Worm (Caenorhabditis elegans) whole organism, midembryonic: Measurements from ENCODE around the gene T27C5.12.

Experiments used
- T22C8.4 ChIP-seq: fragments of 200-800 bp; sonication (Bioruptor generic); IDR thresholded peaks from 2 replicates; pipeline ENCODE4 v1.3.6; 2022; ENCODE audit warnings: missing genetic modification characterization, missing compliant biosample characterization
- cog-1 ChIP-seq: sonication (generic microtip); optimal IDR thresholded peaks from 2 replicates; lab custom pipeline; 2016; ENCODE audit warnings: missing genetic modification characterization, missing compliant biosample characterization
- ref-1 ChIP-seq: fragments of 200-800 bp; sonication (Bioruptor generic); conservative IDR thresholded peaks from 2 replicates; pipeline ENCODE4 v1.3.6; 2022; ENCODE audit warnings: missing genetic modification reagents, missing genetic modification characterization, missing compliant biosample characterization
- ztf-23 ChIP-seq: fragments of 200-800 bp; sonication (Bioruptor generic); IDR thresholded peaks from 2 replicates; pipeline ENCODE4 v1.3.6; 2022; ENCODE audit warnings: missing genetic modification reagents, missing genetic modification characterization, missing compliant biosample characterization
- ztf-29 ChIP-seq: fragments of 200-800 bp; sonication (Bioruptor generic); IDR thresholded peaks from 2 replicates; pipeline ENCODE4 v1.3.6; 2022; ENCODE audit warnings: missing genetic modification reagents, missing genetic modification characterization, missing compliant biosample characterization

DNA sequence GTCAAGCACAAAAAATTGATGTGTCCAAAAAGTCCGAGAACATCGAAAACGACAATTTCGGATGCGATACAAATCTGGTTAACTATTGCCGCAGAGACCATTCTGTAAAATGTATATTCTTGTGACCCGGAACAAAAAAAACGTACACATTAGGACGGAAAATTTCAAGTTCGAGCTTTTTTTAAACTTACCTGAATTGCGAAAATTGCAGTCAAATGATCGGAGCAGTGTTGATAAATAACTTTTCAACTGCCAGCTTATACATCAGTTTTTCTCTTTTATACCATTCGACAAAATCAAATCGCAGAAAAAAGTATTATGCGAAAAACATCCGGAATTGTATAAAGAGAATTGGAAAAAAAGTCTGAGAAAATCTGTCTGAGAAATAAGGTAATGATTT, 23.3 kb downstream of the T27C5.12 start, which contains the start of gene srsx-2:
- TF ChIP-seq ref-1 (GFP tag; lab: Robert Waterston, UW) (no peak), ztf-29 (GFP tag; lab: Robert Waterston, UW) (no peak), T22C8.4 (GFP tag; lab: Robert Waterston, UW) (no peak), cog-1 (tag; lab: Kevin White, UChicago) (no peak), ztf-23 (no peak)
